Worm (Caenorhabditis elegans) whole organism, late embryonic: ENCODE measurements around the gene mpst-3.

Experiments used
- C08G9.2 ChIP-seq: sonication (generic microtip); optimal IDR thresholded peaks from 2 replicates; lab custom pipeline; 2016; ENCODE audit warnings: mild to moderate bottlenecking, missing genetic modification characterization, moderate library complexity, missing compliant biosample characterization
- F13H6.1 ChIP-seq: sonication (generic microtip); optimal IDR thresholded peaks from 2 replicates; lab custom pipeline; 2016; ENCODE audit warnings: missing genetic modification characterization, missing compliant biosample characterization
- K02D7.2 ChIP-seq: sonication (generic microtip); optimal IDR thresholded peaks from 2 replicates; lab custom pipeline; 2017; ENCODE audit warnings: mild to moderate bottlenecking, missing genetic modification characterization, missing compliant biosample characterization
- Y22D7AL.16 ChIP-seq: sonication (generic microtip); optimal IDR thresholded peaks from 2 replicates; lab custom pipeline; 2016; ENCODE audit warnings: missing genetic modification characterization, missing compliant biosample characterization
- ahr-1 ChIP-seq: sonication (generic microtip); optimal IDR thresholded peaks from 2 replicates; lab custom pipeline; 2016; ENCODE audit warnings: missing genetic modification characterization, missing compliant biosample characterization
- ceh-19 ChIP-seq: fragments of 200-800 bp; sonication (Bioruptor generic); optimal IDR thresholded peaks from 2 replicates; lab custom pipeline; 2018; ENCODE audit warnings: mild to moderate bottlenecking, missing genetic modification characterization, missing compliant biosample characterization
- ceh-2 ChIP-seq: sonication (generic microtip); optimal IDR thresholded peaks from 2 replicates; lab custom pipeline; 2016; ENCODE audit warnings: missing genotype, missing genetic modification characterization, missing compliant biosample characterization
- ceh-22 ChIP-seq: sonication (generic microtip); optimal IDR thresholded peaks from 2 replicates; lab custom pipeline; 2017; ENCODE audit warnings: missing biosample characterization, missing genetic modification characterization
- ceh-30 ChIP-seq: fragments of 150-350 bp; optimal IDR thresholded peaks from 2 replicates; lab custom pipeline; 2014; ENCODE audit warnings: missing biosample characterization, missing genetic modification characterization
- ceh-34 ChIP-seq: sonication (generic microtip); optimal IDR thresholded peaks from 2 replicates; lab custom pipeline; 2016; ENCODE audit warnings: mild to moderate bottlenecking, missing genetic modification characterization, missing compliant biosample characterization
- ceh-45 ChIP-seq: fragments of 200-800 bp; sonication (Bioruptor generic); IDR thresholded peaks from 2 replicates; pipeline ENCODE4 v1.3.6; 2022; ENCODE audit warnings: missing genetic modification reagents, missing genetic modification characterization, missing compliant biosample characterization
- ceh-48 ChIP-seq: sonication (generic microtip); optimal IDR thresholded peaks from 2 replicates; lab custom pipeline; 2016; ENCODE audit warnings: missing genetic modification characterization, inconsistent platforms, missing compliant biosample characterization
- ceh-6 ChIP-seq: fragments of 200-800 bp; sonication (Bioruptor generic); optimal IDR thresholded peaks from 2 replicates; lab custom pipeline; 2018; ENCODE audit warnings: mild to moderate bottlenecking, missing genetic modification characterization, missing compliant biosample characterization
- ceh-9 ChIP-seq: sonication (generic microtip); optimal IDR thresholded peaks from 2 replicates; lab custom pipeline; 2016; ENCODE audit warnings: mild to moderate bottlenecking, missing genetic modification characterization, inconsistent platforms, missing compliant biosample characterization
- che-1 ChIP-seq: sonication (generic microtip); optimal IDR thresholded peaks from 2 replicates; lab custom pipeline; 2016; ENCODE audit warnings: mild to moderate bottlenecking, missing genetic modification characterization, missing compliant biosample characterization
- dmd-4 ChIP-seq: sonication (generic microtip); optimal IDR thresholded peaks from 2 replicates; lab custom pipeline; 2016; ENCODE audit warnings: borderline replicate concordance, missing genetic modification characterization, missing compliant biosample characterization
- dve-1 ChIP-seq: sonication (generic microtip); optimal IDR thresholded peaks from 2 replicates; lab custom pipeline; 2017; ENCODE audit warnings: antibody characterized with exemption, mild to moderate bottlenecking, missing genetic modification characterization, missing compliant biosample characterization
- elt-4 ChIP-seq: sonication (generic microtip); optimal IDR thresholded peaks from 2 replicates; lab custom pipeline; 2016; ENCODE audit warnings: missing genetic modification characterization, missing compliant biosample characterization
- ets-4 ChIP-seq: sonication (generic microtip); optimal IDR thresholded peaks from 2 replicates; lab custom pipeline; 2016; ENCODE audit warnings: missing genetic modification characterization, missing compliant biosample characterization
- fax-1 ChIP-seq: sonication (generic microtip); optimal IDR thresholded peaks from 2 replicates; lab custom pipeline; 2016; ENCODE audit warnings: missing genotype, missing genetic modification characterization, missing compliant biosample characterization
- fkh-6 ChIP-seq: sonication (generic microtip); optimal IDR thresholded peaks from 2 replicates; lab custom pipeline; 2016; ENCODE audit warnings: missing genetic modification characterization, missing compliant biosample characterization
- gmeb-2 ChIP-seq: sonication (generic microtip); optimal IDR thresholded peaks from 2 replicates; lab custom pipeline; 2016; ENCODE audit warnings: missing genetic modification characterization, inconsistent platforms, missing compliant biosample characterization
- hlh-30 ChIP-seq: sonication (generic microtip); optimal IDR thresholded peaks from 2 replicates; lab custom pipeline; 2017; ENCODE audit warnings: antibody characterized with exemption, missing genetic modification characterization, missing compliant biosample characterization; ENCODE audit not compliant: insufficient read depth
- hlh-6 ChIP-seq: sonication (generic microtip); optimal IDR thresholded peaks from 2 replicates; lab custom pipeline; 2016; ENCODE audit warnings: missing genotype, missing genetic modification characterization, missing compliant biosample characterization
- madf-2 ChIP-seq: sonication (generic microtip); optimal IDR thresholded peaks from 2 replicates; lab custom pipeline; 2017; ENCODE audit warnings: missing genetic modification characterization, missing compliant biosample characterization
- mec-3 ChIP-seq: sonication (generic microtip); optimal IDR thresholded peaks from 2 replicates; lab custom pipeline; 2016; ENCODE audit warnings: borderline replicate concordance, missing genetic modification characterization, missing compliant biosample characterization
- nhr-11 ChIP-seq: fragments of 150-350 bp; optimal IDR thresholded peaks from 2 replicates; lab custom pipeline; 2014; ENCODE audit warnings: missing biosample characterization, missing genetic modification characterization
- npax-4 ChIP-seq: sonication (generic microtip); optimal IDR thresholded peaks from 2 replicates; lab custom pipeline; 2016; ENCODE audit warnings: missing genetic modification characterization, missing compliant biosample characterization
- odd-2 ChIP-seq: sonication (generic microtip); optimal IDR thresholded peaks from 2 replicates; lab custom pipeline; 2017; ENCODE audit warnings: antibody characterized with exemption, mild to moderate bottlenecking, missing genetic modification characterization, missing compliant biosample characterization
- pag-3 ChIP-seq: sonication (generic microtip); optimal IDR thresholded peaks from 2 replicates; lab custom pipeline; 2016; ENCODE audit warnings: missing compliant biosample characterization, missing genetic modification characterization, borderline replicate concordance
- pat-9 ChIP-seq: fragments of 200-800 bp; sonication (Bioruptor generic); optimal IDR thresholded peaks from 2 replicates; lab custom pipeline; 2018; ENCODE audit warnings: mild to moderate bottlenecking, missing genetic modification characterization, moderate library complexity, missing compliant biosample characterization
- pqm-1 ChIP-seq: sonication (generic microtip); optimal IDR thresholded peaks from 2 replicates; lab custom pipeline; 2016; ENCODE audit warnings: missing genetic modification characterization, missing compliant biosample characterization
- pros-1 ChIP-seq: fragments of 150-350 bp; optimal IDR thresholded peaks from 2 replicates; lab custom pipeline; 2014; ENCODE audit warnings: missing biosample characterization, missing genetic modification reagents, missing genetic modification characterization
- rnt-1 ChIP-seq: sonication (generic microtip); optimal IDR thresholded peaks from 2 replicates; lab custom pipeline; 2016; ENCODE audit warnings: missing genetic modification characterization, missing compliant biosample characterization
- ttx-3 ChIP-seq: sonication (generic microtip); optimal IDR thresholded peaks from 2 replicates; lab custom pipeline; 2016; ENCODE audit warnings: missing genetic modification reagents, missing genetic modification characterization, missing compliant biosample characterization
- unc-3 ChIP-seq, 2 experiments: fragments of 200-800 bp in 1 of 2; sonication (Bioruptor generic) in 1 of 2; sonication (generic microtip) in 1 of 2; conservative IDR thresholded peaks in 1 of 2; optimal IDR thresholded peaks in 1 of 2; 2 replicates each; pipeline versions ENCODE4 v1.3.6 to Lab custom; 2016 to 2022; ENCODE audit warnings: missing compliant biosample characterization in 2 of 2, missing genetic modification characterization in 2 of 2, missing genetic modification reagents in 1 of 2
- unc-55 ChIP-seq: sonication (generic microtip); optimal IDR thresholded peaks from 2 replicates; lab custom pipeline; 2017; ENCODE audit warnings: missing biosample characterization, missing genetic modification reagents, missing genetic modification characterization

mpst-3 gene

DNA sequence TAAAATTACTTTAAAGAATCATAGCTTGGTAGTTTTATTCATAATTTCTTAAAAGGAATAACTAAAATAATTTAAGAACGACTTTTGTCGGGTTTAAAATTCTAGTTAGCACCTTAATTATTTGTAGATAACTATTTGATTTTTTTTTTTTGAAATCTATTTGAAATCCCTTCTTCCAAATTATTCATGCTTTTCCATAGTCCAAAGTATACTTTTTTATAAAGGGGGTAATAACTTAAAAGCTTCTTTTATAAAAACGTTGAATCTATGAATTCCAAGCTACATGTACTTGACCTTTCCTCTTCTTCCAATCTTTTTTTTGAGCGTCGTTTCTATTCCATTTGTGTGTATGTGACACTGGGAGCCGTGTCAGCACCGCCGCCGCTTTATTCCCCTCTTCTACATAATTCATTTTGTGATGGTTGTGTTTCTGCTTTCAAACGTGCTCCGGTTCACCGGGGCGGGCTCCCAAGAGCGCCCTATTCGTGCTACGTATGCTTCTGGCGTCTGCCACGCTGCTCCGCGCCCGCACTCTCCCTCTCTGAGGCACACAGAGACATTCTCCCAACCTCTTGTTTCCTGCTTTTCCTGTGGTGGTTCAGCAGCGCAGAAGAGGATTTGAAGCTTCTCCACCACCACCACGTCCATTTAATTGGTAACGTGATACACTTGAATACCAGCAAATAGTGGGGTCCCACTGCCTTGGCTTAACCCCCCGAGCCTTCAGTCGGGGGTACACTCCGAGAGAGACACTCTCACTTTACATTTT, 38.2 kb downstream of the mpst-3 start (continued):
- TF ChIP-seq ceh-30 (tag; lab: Kevin White, UChicago) (no peak), unc-55 (no peak)

DNA sequence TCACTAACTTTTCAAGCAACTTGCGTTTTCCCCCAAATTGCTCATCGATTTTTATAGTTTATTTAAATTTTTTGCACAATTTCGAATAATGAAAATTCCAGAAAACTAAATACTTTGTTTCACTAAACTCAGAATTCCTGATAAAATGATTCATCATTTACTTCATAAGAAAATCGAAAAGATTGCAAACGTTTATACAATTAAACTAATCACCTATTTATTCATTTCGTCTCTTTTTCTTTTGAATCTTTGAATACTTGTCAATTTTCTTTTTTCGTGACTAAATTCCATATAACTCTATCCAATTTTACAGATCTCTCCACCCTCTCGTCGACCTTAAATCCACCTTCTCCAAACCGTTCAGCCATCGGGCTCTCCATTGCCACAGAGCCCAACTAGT, 41.1 kb downstream of the mpst-3 start, which contains the start of gene C30G7.2:
Gene C30G7.2, plus strand, starts transcription at position 301 of the 400 bp plus-strand sequence.
- no peak for TF ChIP-seq pat-9 (tag; lab: Kevin White, UChicago)

DNA sequence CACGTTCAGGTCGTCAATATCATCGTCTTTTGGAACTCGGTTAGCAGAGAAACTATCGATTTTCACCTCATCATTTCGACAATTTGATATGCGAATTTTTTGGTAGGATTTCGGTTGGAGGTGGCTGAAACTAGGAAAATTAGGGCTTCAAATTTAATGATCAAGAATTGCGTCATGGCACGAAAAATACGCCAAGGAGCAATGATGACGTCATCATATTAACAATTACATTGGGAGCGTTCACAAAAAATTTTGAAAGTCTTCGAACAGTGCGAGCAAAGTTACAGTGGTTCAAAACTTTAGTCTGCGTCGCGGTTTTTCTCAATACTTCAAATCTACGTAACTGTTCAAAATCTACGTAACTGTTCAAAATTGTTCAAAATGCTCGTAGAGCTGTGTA, 47.5 kb downstream of the mpst-3 start:
- TF ChIP-seq che-1 (tag; lab: Kevin White, UChicago) (no peak), pat-9 (tag; lab: Kevin White, UChicago) (no peak), nhr-11 (tag; lab: Kevin White, UChicago) (no peak), ceh-2 (tag; lab: Kevin White, UChicago) (no peak), ttx-3 (tag; lab: Kevin White, UChicago) (no peak), elt-4 (tag; lab: Kevin White, UChicago) (no peak), ceh-48 (tag; lab: Kevin White, UChicago) (no peak), ceh-6 (GFP tag; lab: Kevin White, UChicago) (no peak), ets-4 (tag; lab: Kevin White, UChicago) (no peak), mec-3 (tag; lab: Kevin White, UChicago) (no peak), hlh-6 (tag; lab: Kevin White, UChicago) (no peak), F13H6.1 (tag; lab: Kevin White, UChicago) (no peak), ceh-19 (no peak), dve-1 (tag; lab: Kevin White, UChicago) (no peak), odd-2 (tag; lab: Kevin White, UChicago) (no peak), unc-3 (GFP tag; conservative IDR thresholded peaks at IDR 0.05; lab: Robert Waterston, UW) (no peak), unc-3 (tag; optimal IDR thresholded peaks at IDR 0.05; lab: Kevin White, UChicago) (no peak), ahr-1 (tag; lab: Kevin White, UChicago) (no peak)

DNA sequence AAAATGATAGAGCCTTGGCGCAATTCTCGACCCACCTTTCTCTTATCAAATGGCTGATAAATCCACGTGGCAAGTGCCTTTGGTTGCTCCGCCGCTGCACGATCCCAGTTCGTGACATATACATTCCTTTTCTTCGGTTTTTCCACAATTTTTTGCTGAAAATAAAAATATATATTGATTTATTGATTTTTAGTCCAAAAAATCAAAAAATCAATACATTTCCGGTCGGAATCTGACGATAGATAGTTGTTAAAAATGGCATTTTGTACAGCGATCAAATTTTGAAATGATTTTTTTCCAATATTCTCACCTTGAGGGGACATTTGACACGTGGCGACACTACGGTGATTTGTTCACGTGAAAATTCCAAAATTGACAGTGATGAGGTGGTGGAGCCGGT, 48.3 kb downstream of the mpst-3 start:
- TF ChIP-seq ceh-45 (no peak), Y22D7AL.16 (tag; lab: Kevin White, UChicago) (no peak), C08G9.2 (no peak), mec-3 (tag; lab: Kevin White, UChicago) (no peak), dmd-4 (no peak), pat-9 (tag; lab: Kevin White, UChicago) (no peak), pros-1 (tag; lab: Kevin White, UChicago) (no peak), rnt-1 (tag; lab: Kevin White, UChicago) (no peak), fkh-6 (no peak), pqm-1 (tag; lab: Kevin White, UChicago) (no peak), elt-4 (tag; lab: Kevin White, UChicago) (no peak), ceh-34 (tag; lab: Kevin White, UChicago) (no peak), hlh-30 (tag; lab: Kevin White, UChicago) (no peak), ceh-30 (tag; lab: Kevin White, UChicago) (no peak), hlh-6 (tag; lab: Kevin White, UChicago) (no peak), npax-4 (tag; lab: Kevin White, UChicago) (no peak), ceh-9 (tag; lab: Kevin White, UChicago) (no peak)
- TF ChIP-seq, all 69 proteins: peak for 0

DNA sequence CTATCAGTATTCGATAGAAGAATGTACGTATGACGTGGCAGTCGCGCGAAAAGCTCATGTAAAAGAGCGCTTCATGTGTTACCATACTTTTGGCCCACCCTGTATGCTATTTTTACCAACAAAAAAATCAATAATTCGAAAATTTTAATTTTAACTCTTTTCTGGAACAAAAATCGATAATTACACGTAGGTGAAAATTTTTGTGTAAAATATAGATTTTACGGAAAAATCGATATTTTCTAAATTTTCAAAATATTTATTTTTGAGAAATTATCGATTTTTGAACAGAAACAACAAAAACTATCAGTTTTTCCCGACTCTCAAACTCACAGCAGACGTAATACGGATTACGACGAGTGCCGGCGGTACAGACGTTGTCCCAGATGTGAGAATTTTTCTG, 49.7 kb downstream of the mpst-3 start:
- TF ChIP-seq ceh-22 (tag; lab: Kevin White, UChicago) (no peak), unc-3 (GFP tag; conservative IDR thresholded peaks at IDR 0.05; lab: Robert Waterston, UW) (no peak), unc-3 (tag; optimal IDR thresholded peaks at IDR 0.05; lab: Kevin White, UChicago) (no peak), madf-2 (tag; lab: Kevin White, UChicago) (no peak), ceh-19 (no peak), fax-1 (tag; lab: Kevin White, UChicago) (no peak), gmeb-2 (no peak), ceh-2 (tag; lab: Kevin White, UChicago) (no peak), hlh-6 (tag; lab: Kevin White, UChicago) (no peak), F13H6.1 (tag; lab: Kevin White, UChicago) (no peak), ttx-3 (tag; lab: Kevin White, UChicago) (no peak), K02D7.2 (tag; lab: Kevin White, UChicago) (no peak), pag-3 (no peak), fkh-6 (no peak)
